Worm (Caenorhabditis elegans): ENCODE data around the gene C26E6.1.

- peak; percentile 85 for TF ChIP-seq him-1 (tag; optimal IDR thresholded peaks at IDR 0.05)
- peak; percentile 93 for TF ChIP-seq W03F9.2 (tag; optimal IDR thresholded peaks at IDR 0.05)
- no peak for TF ChIP-seq dao-5 (tag; optimal IDR thresholded peaks at IDR 0.05)
These were observed 6.2 kb downstream of the C26E6.1 start, which contains the start of gene C27F2.9 for ce11 chrIII:4962886-4963285.

Data from whole organism, L4/young adult.